Worm (Caenorhabditis elegans) whole organism, mixed stage, embryonic: ENCODE data around the gene R10E11.5.

Experiments
- ces-1 ChIP-seq: fragments of 150-350 bp; optimal IDR thresholded peaks from 2 replicates; lab custom pipeline; 2014; ENCODE audit warnings: missing biosample characterization, missing genetic modification reagents, missing genetic modification characterization
- elt-3 ChIP-seq: fragments of 150-350 bp; optimal IDR thresholded peaks from 2 replicates; lab custom pipeline; 2014; ENCODE audit warnings: missing biosample characterization, missing genetic modification characterization
- lin-13 ChIP-seq: fragments of 150-350 bp; optimal IDR thresholded peaks from 2 replicates; lab custom pipeline; 2014; ENCODE audit warnings: missing biosample characterization, missing genetic modification characterization
- nhr-28 ChIP-seq: fragments of 150-350 bp; optimal IDR thresholded peaks from 2 replicates; lab custom pipeline; 2014; ENCODE audit warnings: missing biosample characterization, missing genetic modification characterization
- snpc-4 ChIP-seq: fragments of 150-350 bp; optimal IDR thresholded peaks from 2 replicates; lab custom pipeline; 2014; ENCODE audit warnings: missing biosample characterization, missing genetic modification characterization
- sptf-1 ChIP-seq: sonication (generic microtip); optimal IDR thresholded peaks from 2 replicates; lab custom pipeline; 2017; ENCODE audit warnings: mild to moderate bottlenecking, missing genetic modification characterization, moderate library complexity, missing compliant biosample characterization
- unc-62 ChIP-seq: fragments of 150-350 bp; optimal IDR thresholded peaks from 2 replicates; lab custom pipeline; 2014; ENCODE audit warnings: missing biosample characterization, missing genetic modification reagents, missing genetic modification characterization

ce11 chrIII:9789607-9790073 is at the start of gene R10E11.5:
- no peak for TF ChIP-seq unc-62
- no peak for TF ChIP-seq elt-3
- TF ChIP-seq nhr-28 (tag; lab: Kevin White, UChicago) = no peak
- no peak for TF ChIP-seq lin-13 (tag; lab: Kevin White, UChicago)
- TF ChIP-seq sptf-1 (tag; lab: Kevin White, UChicago) = no peak
- TF ChIP-seq snpc-4 = no peak
- TF ChIP-seq ces-1 (GFP tag; lab: Kevin White, UChicago) = no peak
